Worm (Caenorhabditis elegans): ENCODE data around the gene K11H12.1.

The K11H12.1 gene

ce11 chrIV:673313-673712 lies 20.1 kb upstream of the K11H12.1 start, which contains the start of gene K11H12.3:
K11H12.3 (minus strand) TSS chrIV:673480.
- TF ChIP-seq unc-3 (GFP tag; conservative IDR thresholded peaks at IDR 0.05): no peak
- no peak for TF ChIP-seq unc-3 (tag; optimal IDR thresholded peaks at IDR 0.05)
- TF ChIP-seq ceh-45 (GFP tag; IDR thresholded peaks at IDR 0.05): no peak
- no peak for TF ChIP-seq ahr-1 (tag; optimal IDR thresholded peaks at IDR 0.05)
- no peak for TF ChIP-seq syd-9 (tag; optimal IDR thresholded peaks at IDR 0.05)
- no peak for TF ChIP-seq pax-1 (tag; optimal IDR thresholded peaks at IDR 0.05)

- no peak for TF ChIP-seq K02D7.2 (tag; optimal IDR thresholded peaks at IDR 0.05)
- no peak for TF ChIP-seq pax-1 (tag; optimal IDR thresholded peaks at IDR 0.05)
- TF ChIP-seq dve-1 (tag; optimal IDR thresholded peaks at IDR 0.05): no peak
- no peak for TF ChIP-seq lin-11 (tag; optimal IDR thresholded peaks at IDR 0.05)
- no peak for TF ChIP-seq unc-86 (tag; optimal IDR thresholded peaks at IDR 0.05)
- TF ChIP-seq rnt-1 (tag; optimal IDR thresholded peaks at IDR 0.05): no peak
- no peak for TF ChIP-seq madf-2 (tag; optimal IDR thresholded peaks at IDR 0.05)
- no peak for TF ChIP-seq ceh-45 (GFP tag; IDR thresholded peaks at IDR 0.05)
- no peak for TF ChIP-seq pag-3 (tag; optimal IDR thresholded peaks at IDR 0.05; ENCODE audit: borderline replicate concordance)
- TF ChIP-seq fkh-10 (GFP tag; optimal IDR thresholded peaks at IDR 0.05): no peak
- no peak for TF ChIP-seq ceh-18 (tag; optimal IDR thresholded peaks at IDR 0.05)
- TF ChIP-seq nhr-11 (tag; optimal IDR thresholded peaks at IDR 0.05): no peak
- no peak for TF ChIP-seq hlh-8 (tag; optimal IDR thresholded peaks at IDR 0.05)
- TF ChIP-seq elt-4 (tag; optimal IDR thresholded peaks at IDR 0.05): no peak
- no peak for TF ChIP-seq unc-42 (tag; optimal IDR thresholded peaks at IDR 0.05)
- no peak for TF ChIP-seq Y22D7AL.16 (tag; optimal IDR thresholded peaks at IDR 0.05)
- TF ChIP-seq sox-4 (tag; optimal IDR thresholded peaks at IDR 0.05): no peak
- TF ChIP-seq unc-3 (GFP tag; conservative IDR thresholded peaks at IDR 0.05): no peak
- TF ChIP-seq unc-3 (tag; optimal IDR thresholded peaks at IDR 0.05): no peak
Observed at ce11 chrIV:670455-670854, 17.2 kb upstream of the K11H12.1 start, which contains the start of gene K11H12.11. K11H12.11 (minus strand) TSS chrIV:670555.

DNA sequence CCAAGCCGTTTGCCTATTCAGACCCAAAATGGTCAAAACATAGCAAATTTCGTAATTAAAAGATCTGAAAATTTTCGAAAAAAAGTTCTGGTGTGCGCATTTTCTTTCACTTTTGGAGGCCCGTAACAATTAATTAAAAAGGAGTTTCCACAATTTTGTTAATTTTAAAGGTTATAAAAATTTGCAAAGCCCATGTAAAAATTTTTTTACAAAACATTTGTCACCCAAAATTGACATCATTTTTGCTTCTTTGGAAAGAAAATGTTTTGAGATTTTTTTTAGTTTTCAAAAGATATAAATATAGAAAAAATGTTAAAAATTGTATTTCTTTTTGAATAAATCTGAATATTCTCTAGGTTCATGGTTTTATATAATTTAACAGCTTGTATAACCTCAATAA lies 13.8 kb upstream of the K11H12.1 start, which contains the start of gene K11H12.6:
K11H12.6 (plus strand) TSS at position 301 of the 400 bp plus-strand sequence.
- TF ChIP-seq elt-4 (tag; optimal IDR thresholded peaks at IDR 0.05): no peak
- no peak for TF ChIP-seq lim-6 (tag; optimal IDR thresholded peaks at IDR 0.05)
- TF ChIP-seq ceh-48 (tag; optimal IDR thresholded peaks at IDR 0.05): no peak
- no peak for TF ChIP-seq ceh-19 (GFP tag; optimal IDR thresholded peaks at IDR 0.05)
- TF ChIP-seq pha-2 (tag; optimal IDR thresholded peaks at IDR 0.05): no peak
- TF ChIP-seq sox-4 (tag; optimal IDR thresholded peaks at IDR 0.05): no peak
- no peak for TF ChIP-seq hlh-6 (tag; optimal IDR thresholded peaks at IDR 0.05)
- TF ChIP-seq unc-3 (GFP tag; conservative IDR thresholded peaks at IDR 0.05): no peak
- no peak for TF ChIP-seq unc-3 (tag; optimal IDR thresholded peaks at IDR 0.05)
- TF ChIP-seq dmd-4 (tag; optimal IDR thresholded peaks at IDR 0.05; ENCODE audit: borderline replicate concordance): no peak
- TF ChIP-seq dve-1 (tag; optimal IDR thresholded peaks at IDR 0.05): no peak
- TF ChIP-seq pha-4 (tag; optimal IDR thresholded peaks at IDR 0.05): no peak

DNA sequence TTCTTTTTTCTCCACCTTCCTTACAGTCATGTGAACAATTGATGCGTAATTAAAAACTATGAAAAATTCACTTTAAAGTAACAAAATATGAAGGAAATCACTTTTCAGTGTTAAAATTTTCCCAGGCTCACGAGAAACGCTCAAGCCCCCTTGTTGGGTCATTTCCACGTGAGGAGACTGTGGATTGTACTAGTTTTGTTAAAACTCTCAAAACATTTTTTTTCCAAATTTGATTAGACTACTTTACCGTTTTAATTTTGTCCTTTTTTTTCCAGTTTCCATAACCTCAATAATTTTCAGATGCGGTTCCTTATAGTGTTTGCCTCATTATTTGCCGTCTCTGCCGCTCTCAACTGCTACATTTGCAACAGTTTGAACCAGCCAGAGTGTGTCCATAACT lies 12.0 kb upstream of the K11H12.1 start, which contains the start of gene K11H12.7:
K11H12.7 (plus strand) TSS at position 301 of the 400 bp plus-strand sequence.
- no peak for TF ChIP-seq ceh-30 (tag; optimal IDR thresholded peaks at IDR 0.05)
- no peak for TF ChIP-seq tbx-2 (tag; optimal IDR thresholded peaks at IDR 0.05)
- TF ChIP-seq ceh-6 (GFP tag; optimal IDR thresholded peaks at IDR 0.05): no peak
- TF ChIP-seq ceh-9 (tag; optimal IDR thresholded peaks at IDR 0.05): no peak

DNA sequence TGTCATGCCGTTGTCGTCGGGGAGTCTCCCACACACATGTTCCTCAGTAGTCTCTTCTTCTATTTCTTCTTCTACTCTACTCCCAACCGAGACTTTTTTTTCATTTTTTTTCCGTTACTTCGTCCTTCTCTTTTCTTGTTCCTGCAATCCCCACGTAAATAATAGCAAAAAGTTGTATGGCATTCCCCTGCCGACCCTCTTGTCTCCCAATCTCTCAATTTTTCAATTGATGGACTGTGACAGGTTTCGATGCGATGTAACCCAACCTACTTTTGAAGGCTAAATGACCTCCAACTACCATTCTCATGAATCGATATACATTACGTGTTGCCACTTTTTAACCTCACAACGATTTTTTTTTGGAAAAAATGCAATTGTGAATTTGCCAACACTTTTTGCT lies 10.9 kb upstream of the K11H12.1 start:
- peak; percentile 41 for TF ChIP-seq unc-55 (GFP tag; optimal IDR thresholded peaks at IDR 0.05)
- TF ChIP-seq ets-4 (tag; optimal IDR thresholded peaks at IDR 0.05): no peak
- no peak for TF ChIP-seq lim-6 (tag; optimal IDR thresholded peaks at IDR 0.05)
- no peak for TF ChIP-seq ceh-45 (GFP tag; IDR thresholded peaks at IDR 0.05)
- TF ChIP-seq pag-3 (tag; optimal IDR thresholded peaks at IDR 0.05; ENCODE audit: borderline replicate concordance): no peak
- no peak for TF ChIP-seq elt-4 (tag; optimal IDR thresholded peaks at IDR 0.05)
